Worm (Caenorhabditis elegans) whole organism, L1 larva: Measurements from ENCODE around the gene tre-5.

Experiments used
- C16A3.4 ChIP-seq: fragments of 150-350 bp; optimal IDR thresholded peaks from 2 replicates; lab custom pipeline; 2014; ENCODE audit warnings: missing biosample characterization, missing genetic modification characterization
- C34B4.2 ChIP-seq: sonication (generic microtip); optimal IDR thresholded peaks from 2 replicates; lab custom pipeline; 2017; ENCODE audit warnings: mild to moderate bottlenecking, missing genetic modification characterization, missing compliant biosample characterization
- F16B12.6 ChIP-seq: fragments of 150-350 bp; optimal IDR thresholded peaks from 2 replicates; lab custom pipeline; 2014; ENCODE audit warnings: missing biosample characterization, missing genetic modification characterization
- ama-1 ChIP-seq: fragments of 150-350 bp; optimal IDR thresholded peaks from 2 replicates; lab custom pipeline; 2014
- ceh-63 ChIP-seq: fragments of 200-800 bp; sonication (Bioruptor generic); optimal IDR thresholded peaks from 2 replicates; lab custom pipeline; 2018; ENCODE audit warnings: mild to moderate bottlenecking, missing genetic modification characterization, missing compliant biosample characterization
- ceh-82 ChIP-seq, 3 experiments: fragments of 150-350 bp in 1 of 3; sonication (generic microtip) in 2 of 3; optimal IDR thresholded peaks; 2 replicates each; lab custom pipeline; 2014 to 2017; ENCODE audit warnings: missing biosample characterization in 3 of 3, missing genetic modification characterization in 3 of 3
- ceh-90 ChIP-seq: sonication (generic microtip); optimal IDR thresholded peaks from 2 replicates; lab custom pipeline; 2016; ENCODE audit warnings: missing genetic modification characterization, missing compliant biosample characterization
- ces-1 ChIP-seq: fragments of 150-350 bp; optimal IDR thresholded peaks from 2 replicates; lab custom pipeline; 2014; ENCODE audit warnings: missing biosample characterization, missing genetic modification reagents, missing genetic modification characterization
- dpl-1 ChIP-seq, 3 experiments: fragments of 150-350 bp in 2 of 3; sonication (generic microtip) in 1 of 3; optimal IDR thresholded peaks; 2 replicates each; lab custom pipeline; 2014 to 2017; ENCODE audit warnings: missing biosample characterization in 3 of 3, missing genetic modification characterization in 3 of 3, missing genetic modification reagents in 3 of 3
- efl-1 ChIP-seq, 4 experiments: fragments of 150-350 bp; optimal IDR thresholded peaks in 3 of 4; peaks in 1 of 4; 1 replicate in 1 of 4; 2 replicates in 3 of 4; lab custom pipeline; 2014; ENCODE audit warnings: missing biosample characterization in 2 of 4, missing genetic modification characterization in 2 of 4, missing genetic modification reagents in 2 of 4
- egl-13 ChIP-seq: sonication (generic microtip); optimal IDR thresholded peaks from 2 replicates; lab custom pipeline; 2016; ENCODE audit warnings: missing genotype, missing genetic modification reagents, missing genetic modification characterization, missing compliant biosample characterization
- egl-27 ChIP-seq, 2 experiments: fragments of 150-350 bp in 1 of 2; sonication (generic microtip); optimal IDR thresholded peaks; 3 replicates each; lab custom pipeline; 2017 to 2018; ENCODE audit warnings: missing biosample characterization in 2 of 2, missing genetic modification characterization in 2 of 2, missing genetic modification reagents in 2 of 2
- elt-3 ChIP-seq, 6 experiments: fragments of 150-350 bp in 1 of 6; sonication (generic microtip); optimal IDR thresholded peaks; 2 replicates each; lab custom pipeline; 2017 to 2018; ENCODE audit warnings: missing biosample characterization in 6 of 6, missing genetic modification characterization in 6 of 6, inconsistent platforms in 1 of 6
- fkh-10 ChIP-seq: sonication (generic microtip); optimal IDR thresholded peaks from 2 replicates; lab custom pipeline; 2017; ENCODE audit warnings: missing biosample characterization, missing genetic modification reagents, missing genetic modification characterization
- fkh-4 ChIP-seq: sonication (generic microtip); optimal IDR thresholded peaks from 2 replicates; lab custom pipeline; 2016; ENCODE audit warnings: missing compliant biosample characterization, missing genetic modification characterization, borderline replicate concordance
- fkh-8 ChIP-seq: sonication (generic microtip); optimal IDR thresholded peaks from 2 replicates; lab custom pipeline; 2016; ENCODE audit warnings: mild to moderate bottlenecking, missing genetic modification characterization, missing compliant biosample characterization
- hpl-2 ChIP-seq: fragments of 150-350 bp; optimal IDR thresholded peaks from 2 replicates; lab custom pipeline; 2014; ENCODE audit warnings: missing biosample characterization, missing genetic modification reagents, missing genetic modification characterization
- isw-1 ChIP-seq: fragments of 200-800 bp; sonication (Bioruptor generic); IDR thresholded peaks from 2 replicates; pipeline ENCODE4 v1.3.6; 2022; ENCODE audit warnings: missing genetic modification characterization, missing compliant biosample characterization
- lin-13 ChIP-seq: fragments of 150-350 bp; optimal IDR thresholded peaks from 2 replicates; lab custom pipeline; 2014; ENCODE audit warnings: missing biosample characterization, missing genetic modification reagents, missing genetic modification characterization
- lin-15B ChIP-seq: fragments of 150-350 bp; sonication (generic microtip); optimal IDR thresholded peaks from 3 replicates; lab custom pipeline; 2014; ENCODE audit warnings: missing biosample characterization, missing genetic modification characterization
- lin-35 ChIP-seq, 2 experiments: fragments of 150-350 bp; optimal IDR thresholded peaks; 2 replicates each; lab custom pipeline; 2014; ENCODE audit warnings: missing biosample characterization in 2 of 2, missing genetic modification characterization in 2 of 2, missing genetic modification reagents in 2 of 2
- lin-39 ChIP-seq: fragments of 150-350 bp; optimal IDR thresholded peaks from 2 replicates; lab custom pipeline; 2014; ENCODE audit warnings: missing biosample characterization, missing genetic modification reagents, missing genetic modification characterization
- lir-3 ChIP-seq: sonication (generic microtip); optimal IDR thresholded peaks from 2 replicates; lab custom pipeline; 2016; ENCODE audit warnings: mild to moderate bottlenecking, missing genetic modification characterization, moderate library complexity, missing compliant biosample characterization; ENCODE audit not compliant: poor library complexity
- lsy-2 ChIP-seq, 2 experiments: fragments of 150-350 bp; optimal IDR thresholded peaks; 2 replicates each; lab custom pipeline; 2014; ENCODE audit warnings: missing biosample characterization in 2 of 2, missing genetic modification characterization in 2 of 2
- mab-9 ChIP-seq: fragments of 200-800 bp; sonication (Bioruptor generic); IDR thresholded peaks from 2 replicates; pipeline ENCODE4 v1.3.6; 2022; ENCODE audit warnings: missing genetic modification reagents, missing genetic modification characterization, missing compliant biosample characterization
- mef-2 ChIP-seq: fragments of 150-350 bp; optimal IDR thresholded peaks from 2 replicates; lab custom pipeline; 2014; ENCODE audit warnings: missing biosample characterization, missing genetic modification characterization
- mep-1 ChIP-seq: fragments of 150-350 bp; optimal IDR thresholded peaks from 2 replicates; lab custom pipeline; 2014; ENCODE audit warnings: missing biosample characterization, missing genetic modification characterization
- nhr-11 ChIP-seq: fragments of 150-350 bp; optimal IDR thresholded peaks from 2 replicates; lab custom pipeline; 2014; ENCODE audit warnings: missing biosample characterization, missing genetic modification characterization
- nhr-19 ChIP-seq: fragments of 200-800 bp; sonication (Bioruptor generic); conservative IDR thresholded peaks from 2 replicates; pipeline ENCODE4 v1.3.6; 2022; ENCODE audit warnings: missing genetic modification characterization, missing compliant biosample characterization
- nhr-20 ChIP-seq: sonication (generic microtip); optimal IDR thresholded peaks from 2 replicates; lab custom pipeline; 2016; ENCODE audit warnings: mild to moderate bottlenecking, missing genetic modification characterization, missing compliant biosample characterization
- nhr-237 ChIP-seq: fragments of 150-350 bp; optimal IDR thresholded peaks from 2 replicates; lab custom pipeline; 2014; ENCODE audit warnings: missing biosample characterization, missing genetic modification characterization
- nhr-28 ChIP-seq: fragments of 150-350 bp; optimal IDR thresholded peaks from 2 replicates; lab custom pipeline; 2014; ENCODE audit warnings: missing biosample characterization, missing genetic modification characterization
- nhr-47 ChIP-seq: sonication (generic microtip); optimal IDR thresholded peaks from 2 replicates; lab custom pipeline; 2016; ENCODE audit warnings: mild to moderate bottlenecking, missing genetic modification characterization, moderate library complexity, missing compliant biosample characterization
- nhr-71 ChIP-seq: sonication (generic microtip); optimal IDR thresholded peaks from 2 replicates; lab custom pipeline; 2016; ENCODE audit warnings: mild to moderate bottlenecking, missing genetic modification characterization, moderate library complexity, missing compliant biosample characterization
- nhr-76 ChIP-seq: sonication (generic microtip); optimal IDR thresholded peaks from 2 replicates; lab custom pipeline; 2017; ENCODE audit warnings: missing biosample characterization, missing genetic modification characterization
- nhr-77 ChIP-seq: fragments of 150-350 bp; optimal IDR thresholded peaks from 2 replicates; lab custom pipeline; 2014; ENCODE audit warnings: missing biosample characterization, missing genetic modification characterization
- nhr-84 ChIP-seq: sonication (generic microtip); optimal IDR thresholded peaks from 2 replicates; lab custom pipeline; 2017; ENCODE audit warnings: missing biosample characterization, missing genetic modification characterization
- nhr-85 ChIP-seq: sonication (generic microtip); peaks from one replicate; lab custom pipeline; 2016; ENCODE audit warnings: missing genetic modification characterization, inconsistent platforms, missing compliant biosample characterization
- nhr-90 ChIP-seq: sonication (generic microtip); optimal IDR thresholded peaks from 2 replicates; lab custom pipeline; 2016; ENCODE audit warnings: mild to moderate bottlenecking, missing genetic modification characterization, missing compliant biosample characterization; ENCODE audit not compliant: poor library complexity
- pax-3 ChIP-seq: fragments of 200-800 bp; sonication (Bioruptor generic); optimal IDR thresholded peaks from 2 replicates; lab custom pipeline; 2018; ENCODE audit warnings: mild to moderate bottlenecking, missing genetic modification characterization, moderate library complexity, missing compliant biosample characterization
- pqm-1 ChIP-seq: sonication (generic microtip); optimal IDR thresholded peaks from 3 replicates; lab custom pipeline; 2017; ENCODE audit warnings: missing biosample characterization, missing genetic modification characterization
- rnt-1 ChIP-seq: sonication (generic microtip); optimal IDR thresholded peaks from 2 replicates; lab custom pipeline; 2016; ENCODE audit warnings: mild to moderate bottlenecking, missing genetic modification characterization, moderate library complexity, missing compliant biosample characterization
- skn-1 ChIP-seq: fragments of 150-350 bp; optimal IDR thresholded peaks from 2 replicates; lab custom pipeline; 2014; ENCODE audit warnings: missing biosample characterization, missing genetic modification characterization
- snu-23 ChIP-seq: sonication (generic microtip); optimal IDR thresholded peaks from 2 replicates; lab custom pipeline; 2016; ENCODE audit warnings: missing genetic modification characterization, missing compliant biosample characterization
- sup-37 ChIP-seq: fragments of 200-800 bp; sonication (Bioruptor generic); optimal IDR thresholded peaks from 2 replicates; lab custom pipeline; 2018; ENCODE audit warnings: mild to moderate bottlenecking, missing genetic modification characterization, missing compliant biosample characterization
- swsn-7 ChIP-seq: sonication (generic microtip); optimal IDR thresholded peaks from 2 replicates; lab custom pipeline; 2016; ENCODE audit warnings: missing genetic modification characterization, missing compliant biosample characterization
- unc-130 ChIP-seq: fragments of 150-350 bp; optimal IDR thresholded peaks from 2 replicates; lab custom pipeline; 2017; ENCODE audit warnings: missing biosample characterization, missing genetic modification characterization, inconsistent platforms
- unc-62 ChIP-seq: fragments of 150-350 bp; optimal IDR thresholded peaks from 2 replicates; lab custom pipeline; 2014; ENCODE audit warnings: missing biosample characterization, missing genetic modification reagents, missing genetic modification characterization
- unc-98 ChIP-seq: fragments of 200-800 bp; sonication (Bioruptor generic); IDR thresholded peaks from 2 replicates; pipeline ENCODE4 v1.3.6; 2022; ENCODE audit warnings: missing genetic modification characterization, missing compliant biosample characterization
- zag-1 ChIP-seq: fragments of 150-350 bp; optimal IDR thresholded peaks from 2 replicates; lab custom pipeline; 2014; ENCODE audit warnings: missing biosample characterization, missing genetic modification characterization
- zip-4 ChIP-seq: fragments of 200-800 bp; sonication (Bioruptor generic); optimal IDR thresholded peaks from 2 replicates; lab custom pipeline; 2018; ENCODE audit warnings: mild to moderate bottlenecking, missing genetic modification characterization, moderate library complexity, missing compliant biosample characterization
- ztf-11 ChIP-seq, 2 experiments: sonication (generic microtip); optimal IDR thresholded peaks; 2 replicates each; lab custom pipeline; 2016 to 2017; ENCODE audit warnings: missing genetic modification characterization in 2 of 2, missing biosample characterization in 1 of 2, missing compliant biosample characterization in 1 of 2

tre-5 gene

ce11 chrII:24559-24998, 30.5 kb downstream of the tre-5 start, which contains the start of gene enee-1 (continued):
- peak; percentile 80 for TF ChIP-seq nhr-77
- TF ChIP-seq C34B4.2 (tag; lab: Kevin White, UChicago), result peak; percentile 26
- TF ChIP-seq fkh-4, result peak; percentile 50
- TF ChIP-seq sup-37 (GFP tag; lab: Kevin White, UChicago), result peak; percentile 61
- TF ChIP-seq nhr-76 (tag; lab: Kevin White, UChicago), result peak; percentile 40
- TF ChIP-seq isw-1 (GFP tag; lab: Robert Waterston, UW), result peak; percentile 86
- peak; percentile 93 for TF ChIP-seq nhr-47 (tag; lab: Kevin White, UChicago)
- TF ChIP-seq elt-3 (tag; optimal IDR thresholded peaks at IDR 0.05; lab: Kevin White, UChicago), result peak in 2 of 6 experiments; percentile 61 to 69
- no peak for TF ChIP-seq hpl-2
- peak; percentile 98 to 100 for TF ChIP-seq lin-35 (GFP tag; optimal IDR thresholded peaks at IDR 0.05; lab: Kevin White, UChicago)
- TF ChIP-seq nhr-90, result peak; percentile 72
- TF ChIP-seq F16B12.6 (tag; lab: Kevin White, UChicago), result peak; percentile 68
- TF ChIP-seq egl-27 (tag; optimal IDR thresholded peaks at IDR 0.05; lab: Kevin White, UChicago), result no peak
- TF ChIP-seq mep-1, result peak; percentile 90
- peak; percentile 93 for TF ChIP-seq nhr-71
- TF ChIP-seq ama-1 (lab: Kevin White, UChicago), result peak; percentile 94
- TF ChIP-seq rnt-1 (tag; lab: Kevin White, UChicago), result peak; percentile 90
- peak; percentile 90 for TF ChIP-seq lin-13 (GFP tag; lab: Kevin White, UChicago)
- TF ChIP-seq nhr-11 (tag; lab: Kevin White, UChicago), result peak; percentile 56
- peak; percentile 32 for TF ChIP-seq zip-4
- TF ChIP-seq pax-3 (tag; lab: Kevin White, UChicago), result peak; percentile 66
- TF ChIP-seq unc-62 (GFP tag; lab: Kevin White, UChicago), result no peak
- peak in 1 of 2 experiments; percentile 74 for TF ChIP-seq ztf-11 (tag; optimal IDR thresholded peaks at IDR 0.05; lab: Kevin White, UChicago)
- TF ChIP-seq ceh-63 (GFP tag; lab: Kevin White, UChicago), result no peak
- peak; percentile 72 for TF ChIP-seq zag-1 (tag; lab: Kevin White, UChicago)
- TF ChIP-seq C16A3.4 (tag; lab: Kevin White, UChicago), result peak; percentile 91
- peak; percentile 78 for TF ChIP-seq fkh-10 (GFP tag; lab: Kevin White, UChicago)
- TF ChIP-seq unc-98, result no peak
- no peak for TF ChIP-seq nhr-28
- TF ChIP-seq snu-23, result peak; percentile 91
- peak; percentile 89 to 95 for TF ChIP-seq lsy-2 (tag; optimal IDR thresholded peaks at IDR 0.05; lab: Kevin White, UChicago)
- TF ChIP-seq efl-1 (optimal IDR thresholded peaks at IDR 0.05; lab: Kevin White, UChicago), result peak; percentile 85 to 96
- TF ChIP-seq efl-1 (GFP tag; optimal IDR thresholded peaks at IDR 0.05 in 1 of 2; lab: Kevin White, UChicago), result peak; percentile 98 to 100
- TF ChIP-seq lin-39 (tag; lab: Kevin White, UChicago), result peak; percentile 89
- peak; percentile 89 to 93 (median 92) for TF ChIP-seq ceh-82 (tag; optimal IDR thresholded peaks at IDR 0.05; lab: Kevin White, UChicago)
- TF ChIP-seq lir-3 (tag; lab: Kevin White, UChicago), result peak; percentile 38
- TF ChIP-seq skn-1, result peak; percentile 86
- peak; percentile 76 for TF ChIP-seq unc-130 (tag; lab: Kevin White, UChicago)
- peak; percentile 86 for TF ChIP-seq swsn-7 (tag; lab: Kevin White, UChicago)
- TF ChIP-seq ceh-90 (tag; lab: Kevin White, UChicago), result no peak
- TF ChIP-seq dpl-1 (GFP tag; optimal IDR thresholded peaks at IDR 0.05; lab: Kevin White, UChicago), result peak; percentile 95 to 99 (median 98)
- peak; percentile 56 for TF ChIP-seq mab-9 (GFP tag; lab: Robert Waterston, UW)
- TF ChIP-seq egl-13 (tag; lab: Kevin White, UChicago), result peak; percentile 71
- TF ChIP-seq nhr-20 (tag; lab: Kevin White, UChicago), result peak; percentile 81
- peak; percentile 84 for TF ChIP-seq nhr-19
- peak; percentile 83 for TF ChIP-seq lin-15B (tag; lab: Kevin White, UChicago)
- no peak for TF ChIP-seq pqm-1 (tag; lab: Kevin White, UChicago)
- peak; percentile 87 for TF ChIP-seq fkh-8
- peak; percentile 22 for TF ChIP-seq nhr-237
- TF ChIP-seq ces-1 (GFP tag; lab: Kevin White, UChicago), result no peak
- TF ChIP-seq nhr-85, result peak; percentile 87
- no peak for TF ChIP-seq nhr-84 (tag; lab: Kevin White, UChicago)
- TF ChIP-seq mef-2, result no peak
